Worm (Caenorhabditis elegans) whole organism, L4 larva: ENCODE results near the gene trap-4.

ENCODE experiments used
- D1046.2 ChIP-seq: fragments of 200-800 bp; sonication (Bioruptor generic); IDR thresholded peaks from 2 replicates; pipeline ENCODE4 v1.3.6; 2022; ENCODE audit warnings: missing genetic modification characterization, missing compliant biosample characterization
- F26F4.8 ChIP-seq: fragments of 200-800 bp; sonication (Bioruptor generic); conservative IDR thresholded peaks from 2 replicates; pipeline ENCODE4 v1.3.6; 2022; ENCODE audit warnings: missing genetic modification characterization, missing compliant biosample characterization
- R02D3.7 ChIP-seq: fragments of 150-350 bp; sonication (generic microtip); optimal IDR thresholded peaks from 3 replicates; lab custom pipeline; 2014; ENCODE audit warnings: missing biosample characterization, missing genetic modification characterization
- T20F7.1 ChIP-seq: fragments of 200-800 bp; sonication (Bioruptor generic); optimal IDR thresholded peaks from 2 replicates; lab custom pipeline; 2018; ENCODE audit warnings: mild to moderate bottlenecking, missing genetic modification characterization, missing compliant biosample characterization
- Y5F2A.4 ChIP-seq: fragments of 200-800 bp; sonication (Bioruptor generic); optimal IDR thresholded peaks from 2 replicates; lab custom pipeline; 2018; ENCODE audit warnings: mild to moderate bottlenecking, missing genetic modification characterization, missing compliant biosample characterization
- ZK337.2 ChIP-seq: fragments of 200-800 bp; sonication (Bioruptor generic); IDR thresholded peaks from 2 replicates; pipeline ENCODE4 v1.3.6; 2022; ENCODE audit warnings: missing genetic modification reagents, missing genetic modification characterization, missing compliant biosample characterization
- ZK546.5 ChIP-seq, 2 experiments: sonication (generic microtip); optimal IDR thresholded peaks; 2 replicates each; lab custom pipeline; 2017; ENCODE audit warnings: missing biosample characterization in 2 of 2, missing genetic modification characterization in 2 of 2
- aha-1 ChIP-seq: fragments of 150-350 bp; peaks from one replicate; lab custom pipeline; 2014; ENCODE audit warnings: missing biosample characterization, missing genetic modification characterization
- aly-2 ChIP-seq: sonication (generic microtip); optimal IDR thresholded peaks from 2 replicates; lab custom pipeline; 2018; ENCODE audit warnings: missing biosample characterization, missing genetic modification characterization
- ama-1 ChIP-seq: fragments of 150-350 bp; optimal IDR thresholded peaks from 2 replicates; lab custom pipeline; 2014; ENCODE audit warnings: inconsistent platforms, mixed read lengths
- ceh-32 ChIP-seq: sonication (generic microtip); optimal IDR thresholded peaks from 2 replicates; lab custom pipeline; 2016; ENCODE audit warnings: mild to moderate bottlenecking, missing genetic modification characterization, missing compliant biosample characterization; ENCODE audit not compliant: poor library complexity
- ces-1 ChIP-seq: fragments of 150-350 bp; sonication (generic microtip); optimal IDR thresholded peaks from 4 replicates; lab custom pipeline; 2014; ENCODE audit warnings: missing biosample characterization, missing genetic modification reagents, missing genetic modification characterization
- daf-12 ChIP-seq: fragments of 150-350 bp; optimal IDR thresholded peaks from 2 replicates; lab custom pipeline; 2014; ENCODE audit warnings: missing biosample characterization, missing genetic modification reagents, missing genetic modification characterization
- dmd-9 ChIP-seq: fragments of 200-800 bp; sonication (Bioruptor generic); IDR thresholded peaks from 2 replicates; pipeline ENCODE4 v1.3.6; 2022; ENCODE audit warnings: missing genetic modification reagents, missing genetic modification characterization, missing compliant biosample characterization
- dpl-1 ChIP-seq: fragments of 150-350 bp; optimal IDR thresholded peaks from 2 replicates; lab custom pipeline; 2014; ENCODE audit warnings: missing biosample characterization, missing genetic modification reagents, missing genetic modification characterization
- duxl-1 ChIP-seq: sonication (generic microtip); optimal IDR thresholded peaks from 2 replicates; lab custom pipeline; 2016; ENCODE audit warnings: mild to moderate bottlenecking, missing genetic modification characterization, moderate library complexity, missing compliant biosample characterization; ENCODE audit not compliant: poor library complexity
- egl-43 ChIP-seq: fragments of 200-800 bp; sonication (Bioruptor generic); IDR thresholded peaks from 2 replicates; pipeline ENCODE4 v1.3.6; 2022; ENCODE audit warnings: missing genetic modification reagents, missing genetic modification characterization, missing compliant biosample characterization
- fkh-10 ChIP-seq: fragments of 150-350 bp; optimal IDR thresholded peaks from 2 replicates; lab custom pipeline; 2014; ENCODE audit warnings: missing biosample characterization, missing genetic modification reagents, missing genetic modification characterization
- gei-8 ChIP-seq: fragments of 200-800 bp; sonication (Bioruptor generic); optimal IDR thresholded peaks from 2 replicates; lab custom pipeline; 2018; ENCODE audit warnings: mild to moderate bottlenecking, missing genetic modification characterization, missing compliant biosample characterization
- hlh-11 ChIP-seq: fragments of 200-800 bp; sonication (Bioruptor generic); optimal IDR thresholded peaks from 2 replicates; lab custom pipeline; 2018; ENCODE audit warnings: mild to moderate bottlenecking, missing genetic modification characterization, missing compliant biosample characterization
- hlh-30 ChIP-seq: sonication (generic microtip); optimal IDR thresholded peaks from 2 replicates; lab custom pipeline; 2017; ENCODE audit warnings: antibody characterized with exemption, mild to moderate bottlenecking, missing genetic modification characterization, missing compliant biosample characterization; ENCODE audit not compliant: insufficient read depth
- lim-7 ChIP-seq: fragments of 200-800 bp; sonication (Bioruptor generic); IDR thresholded peaks from 2 replicates; pipeline ENCODE4 v1.3.6; 2022; ENCODE audit warnings: missing genetic modification characterization, missing compliant biosample characterization
- lin-1 ChIP-seq: fragments of 200-800 bp; sonication (Bioruptor generic); IDR thresholded peaks from 2 replicates; pipeline ENCODE4 v1.3.6; 2022; ENCODE audit warnings: missing genetic modification reagents, missing genetic modification characterization, missing compliant biosample characterization
- lin-38 ChIP-seq: fragments of 200-800 bp; sonication (Bioruptor generic); IDR thresholded peaks from 2 replicates; pipeline ENCODE4 v1.3.6; 2022; ENCODE audit warnings: missing genetic modification reagents, missing genetic modification characterization, missing compliant biosample characterization
- lin-39 ChIP-seq: fragments of 150-350 bp; optimal IDR thresholded peaks from 2 replicates; lab custom pipeline; 2014; ENCODE audit warnings: missing biosample characterization, missing genetic modification reagents, missing genetic modification characterization
- madf-9 ChIP-seq: fragments of 200-800 bp; sonication (Bioruptor generic); conservative IDR thresholded peaks from 2 replicates; pipeline ENCODE4 v1.3.6; 2022; ENCODE audit warnings: missing genetic modification reagents, missing genetic modification characterization, missing compliant biosample characterization
- mdt-29 ChIP-seq: fragments of 200-800 bp; sonication (Bioruptor generic); IDR thresholded peaks from 2 replicates; pipeline ENCODE4 v1.3.6; 2022; ENCODE audit warnings: missing genetic modification reagents, missing genetic modification characterization, missing compliant biosample characterization
- mes-2 ChIP-seq: sonication (generic microtip); optimal IDR thresholded peaks from 2 replicates; lab custom pipeline; 2016; ENCODE audit warnings: missing genotype, mild to moderate bottlenecking, missing genetic modification characterization, missing compliant biosample characterization; ENCODE audit not compliant: poor library complexity, severe bottlenecking
- nhr-10 ChIP-seq: fragments of 150-350 bp; optimal IDR thresholded peaks from 2 replicates; lab custom pipeline; 2014; ENCODE audit warnings: missing biosample characterization, missing genetic modification characterization
- nhr-102 ChIP-seq: sonication (generic microtip); optimal IDR thresholded peaks from 2 replicates; lab custom pipeline; 2016; ENCODE audit warnings: mild to moderate bottlenecking, missing genetic modification characterization, moderate library complexity, missing compliant biosample characterization
- nhr-11 ChIP-seq: fragments of 150-350 bp; optimal IDR thresholded peaks from 2 replicates; lab custom pipeline; 2014; ENCODE audit warnings: missing biosample characterization, missing genetic modification characterization
- nhr-25 ChIP-seq: sonication (generic microtip); optimal IDR thresholded peaks from 2 replicates; lab custom pipeline; 2017; ENCODE audit warnings: missing genetic modification characterization, mild to moderate bottlenecking, missing compliant biosample characterization, antibody characterized with exemption, moderate library complexity, borderline replicate concordance; ENCODE audit not compliant: insufficient read depth
- nhr-28 ChIP-seq: fragments of 150-350 bp; optimal IDR thresholded peaks from 2 replicates; lab custom pipeline; 2014; ENCODE audit warnings: missing biosample characterization, missing genetic modification characterization
- nhr-42 ChIP-seq: fragments of 200-800 bp; sonication (Bioruptor generic); IDR thresholded peaks from 2 replicates; pipeline ENCODE4 v1.3.6; 2022; ENCODE audit warnings: missing genetic modification characterization, missing compliant biosample characterization
- nhr-6 ChIP-seq: fragments of 150-350 bp; optimal IDR thresholded peaks from 2 replicates; lab custom pipeline; 2014; ENCODE audit warnings: missing biosample characterization, missing genetic modification characterization
- nhr-76 ChIP-seq: fragments of 150-350 bp; optimal IDR thresholded peaks from 2 replicates; lab custom pipeline; 2014; ENCODE audit warnings: missing biosample characterization, missing genetic modification characterization
- nhr-77 ChIP-seq: fragments of 150-350 bp; optimal IDR thresholded peaks from 2 replicates; lab custom pipeline; 2014; ENCODE audit warnings: missing biosample characterization, missing genetic modification characterization
- php-3 ChIP-seq: fragments of 200-800 bp; sonication (Bioruptor generic); IDR thresholded peaks from 2 replicates; pipeline ENCODE4 v1.3.6; 2022; ENCODE audit warnings: missing genetic modification reagents, missing genetic modification characterization, missing compliant biosample characterization
- pqm-1 ChIP-seq: sonication (generic microtip); optimal IDR thresholded peaks from 2 replicates; lab custom pipeline; 2017; ENCODE audit warnings: missing biosample characterization, missing genetic modification characterization
- saeg-2 ChIP-seq: fragments of 200-800 bp; sonication (Bioruptor generic); IDR thresholded peaks from 2 replicates; pipeline ENCODE4 v1.3.6; 2022; ENCODE audit warnings: missing genetic modification reagents, missing genetic modification characterization, missing compliant biosample characterization
- sdz-12 ChIP-seq: fragments of 200-800 bp; sonication (Bioruptor generic); optimal IDR thresholded peaks from 2 replicates; lab custom pipeline; 2018; ENCODE audit warnings: mild to moderate bottlenecking, missing genetic modification characterization, missing compliant biosample characterization
- set-16 ChIP-seq: fragments of 200-800 bp; sonication (Bioruptor generic); IDR thresholded peaks from 2 replicates; pipeline ENCODE4 v1.3.6; 2022; ENCODE audit warnings: missing genetic modification reagents, missing genetic modification characterization, missing compliant biosample characterization
- skn-1 ChIP-seq: fragments of 150-350 bp; optimal IDR thresholded peaks from 2 replicates; lab custom pipeline; 2014; ENCODE audit warnings: missing biosample characterization, missing genetic modification characterization
- spr-3 ChIP-seq: fragments of 200-800 bp; sonication (Bioruptor generic); optimal IDR thresholded peaks from 2 replicates; lab custom pipeline; 2018; ENCODE audit warnings: mild to moderate bottlenecking, missing genetic modification characterization, missing compliant biosample characterization
- unc-39 ChIP-seq: sonication (generic microtip); optimal IDR thresholded peaks from 2 replicates; lab custom pipeline; 2017; ENCODE audit warnings: missing biosample characterization, missing genetic modification characterization
- unc-62 ChIP-seq, 3 experiments: fragments of 150-350 bp in 1 of 3; sonication (generic microtip); optimal IDR thresholded peaks in 2 of 3; peaks in 1 of 3; 1 replicate in 1 of 3; 2 replicates in 2 of 3; lab custom pipeline; 2014 to 2017; ENCODE audit warnings: missing biosample characterization in 3 of 3, missing genetic modification characterization in 3 of 3, missing genetic modification reagents in 3 of 3, missing genotype in 1 of 3
- vab-7 ChIP-seq: fragments of 200-800 bp; sonication (Bioruptor generic); IDR thresholded peaks from 2 replicates; pipeline ENCODE4 v1.3.6; 2022; ENCODE audit warnings: missing genetic modification reagents, missing genetic modification characterization, missing compliant biosample characterization
- zag-1 ChIP-seq: fragments of 150-350 bp; optimal IDR thresholded peaks from 2 replicates; lab custom pipeline; 2014; ENCODE audit warnings: missing biosample characterization, missing genetic modification characterization
- zfp-3 ChIP-seq: fragments of 200-800 bp; sonication (Bioruptor generic); conservative IDR thresholded peaks from 2 replicates; pipeline ENCODE4 v1.3.6; 2022; ENCODE audit warnings: missing genetic modification reagents, missing genetic modification characterization, missing compliant biosample characterization
- zip-11 ChIP-seq: fragments of 200-800 bp; sonication (Bioruptor generic); IDR thresholded peaks from 2 replicates; pipeline ENCODE4 v1.3.6; 2022; ENCODE audit warnings: missing genetic modification characterization, missing compliant biosample characterization
- zip-2 ChIP-seq: fragments of 150-350 bp; optimal IDR thresholded peaks from 2 replicates; lab custom pipeline; 2014; ENCODE audit warnings: missing biosample characterization, missing genetic modification characterization
- ztf-11 ChIP-seq: fragments of 150-350 bp; optimal IDR thresholded peaks from 2 replicates; lab custom pipeline; 2014; ENCODE audit warnings: missing biosample characterization, missing genetic modification characterization
- ztf-7 ChIP-seq: fragments of 150-350 bp; optimal IDR thresholded peaks from 2 replicates; lab custom pipeline; 2014; ENCODE audit warnings: missing biosample characterization, missing genetic modification characterization

trap-4 gene

ce11 chrIII:11935948-11936280, 15.4 kb downstream of the trap-4 start (continued):
- TF ChIP-seq nhr-102 (tag; lab: Kevin White, UChicago) (no peak), nhr-10 (tag; lab: Kevin White, UChicago) (no peak), php-3 (GFP tag; lab: Robert Waterston, UW) (no peak), lim-7 (no peak), madf-9 (GFP tag; lab: Robert Waterston, UW) (no peak), egl-43 (GFP tag; lab: Robert Waterston, UW) (no peak), T20F7.1 (no peak), aha-1 (peak; percentile 96), spr-3 (GFP tag; lab: Kevin White, UChicago) (no peak), ztf-11 (no peak), ces-1 (GFP tag; lab: Kevin White, UChicago) (no peak), zfp-3 (GFP tag; lab: Robert Waterston, UW) (no peak), hlh-11 (no peak), saeg-2 (no peak), daf-12 (no peak), F26F4.8 (GFP tag; lab: Robert Waterston, UW) (no peak), ceh-32 (tag; lab: Kevin White, UChicago) (no peak), hlh-30 (tag; lab: Kevin White, UChicago) (no peak), nhr-6 (tag; lab: Kevin White, UChicago) (no peak), ztf-7 (tag; lab: Kevin White, UChicago) (no peak), vab-7 (0 out of 2 replicates have a peak, but pooled peaks have one; percentile 33), fkh-10 (GFP tag; lab: Kevin White, UChicago) (no peak), gei-8 (GFP tag; lab: Kevin White, UChicago) (no peak), ZK546.5 (tag; optimal IDR thresholded peaks at IDR 0.05; lab: Kevin White, UChicago) (no peak), unc-39 (tag; lab: Kevin White, UChicago) (no peak), skn-1 (tag; lab: Kevin White, UChicago) (no peak), pqm-1 (tag; lab: Kevin White, UChicago) (no peak), set-16 (GFP tag; lab: Robert Waterston, UW) (peak; percentile 50), nhr-28 (no peak), dpl-1 (GFP tag; lab: Kevin White, UChicago) (peak; percentile 18), lin-39 (tag; lab: Kevin White, UChicago) (no peak), nhr-77 (tag; lab: Kevin White, UChicago) (no peak), nhr-42 (GFP tag; lab: Robert Waterston, UW) (no peak), lin-1 (GFP tag; lab: Robert Waterston, UW) (no peak), duxl-1 (tag; lab: Kevin White, UChicago) (no peak), zip-2 (no peak), zip-11 (GFP tag; lab: Robert Waterston, UW) (no peak), nhr-25 (tag; lab: Kevin White, UChicago) (no peak), sdz-12 (GFP tag; lab: Kevin White, UChicago) (no peak), zag-1 (no peak), R02D3.7 (tag; lab: Kevin White, UChicago) (no peak), nhr-11 (tag; lab: Kevin White, UChicago) (no peak), dmd-9 (GFP tag; lab: Robert Waterston, UW) (no peak), nhr-76 (tag; lab: Kevin White, UChicago) (no peak), mdt-29 (GFP tag; lab: Robert Waterston, UW) (0 out of 2 replicates have a peak, but pooled peaks have one; percentile 7), mes-2 (tag; lab: Kevin White, UChicago) (no peak), ama-1 (no peak), aly-2 (tag; lab: Kevin White, UChicago) (no peak), unc-62 (GFP tag; optimal IDR thresholded peaks at IDR 0.05 in 1 of 2; lab: Kevin White, UChicago) (no peak), unc-62 (tag; optimal IDR thresholded peaks at IDR 0.05; lab: Kevin White, UChicago) (no peak), lin-38 (no peak; the same call in 1 of the 2 replicates), D1046.2 (GFP tag; lab: Robert Waterston, UW) (no peak), Y5F2A.4 (GFP tag; lab: Kevin White, UChicago) (no peak), ZK337.2 (GFP tag; lab: Robert Waterston, UW) (no peak)
